Fruit fly (Drosophila melanogaster) whole organism, embryonic: ENCODE measurements around the gene CG42395.

ENCODE experiments used
- Bgb ChIP-seq: fragments of 200-800 bp; sonication (Bioruptor generic); IDR thresholded peaks from 2 replicates; pipeline ENCODE4 v1.3.6; 2022; ENCODE audit warnings: missing biosample characterization, missing genetic modification characterization; ENCODE audit not compliant: partially characterized antibody
- CG13123 ChIP-seq: fragments of 200-800 bp; sonication (Bioruptor generic); optimal IDR thresholded peaks from 2 replicates; lab custom pipeline; 2016; ENCODE audit warnings: missing biosample characterization, missing genetic modification characterization
- CG14667 ChIP-seq: fragments of 200-800 bp; sonication (Bioruptor generic); IDR thresholded peaks from 2 replicates; pipeline ENCODE4 v1.3.6; 2022; ENCODE audit warnings: missing biosample characterization, missing genetic modification characterization
- CG15479 ChIP-seq: fragments of 200-800 bp; sonication (Bioruptor generic); optimal IDR thresholded peaks from 3 replicates; lab custom pipeline; 2019; ENCODE audit warnings: missing biosample characterization, mild to moderate bottlenecking, missing genetic modification characterization, moderate library complexity
- CG1602 ChIP-seq: fragments of 200-800 bp; sonication (Bioruptor generic); optimal IDR thresholded peaks from 3 replicates; lab custom pipeline; 2016; ENCODE audit warnings: missing biosample characterization, missing genetic modification characterization
- CG18599 ChIP-seq: fragments of 200-800 bp; sonication (Bioruptor generic); optimal IDR thresholded peaks from 3 replicates; lab custom pipeline; 2017; ENCODE audit warnings: missing biosample characterization, missing genetic modification characterization, mild to moderate bottlenecking, moderate library complexity, missing genetic modification reagents
- CG18764 ChIP-seq: fragments of 200-800 bp; sonication (Bioruptor generic); optimal IDR thresholded peaks from 3 replicates; lab custom pipeline; 2016; ENCODE audit warnings: missing biosample characterization, missing genetic modification characterization
- CG2875 ChIP-seq: fragments of 200-800 bp; sonication (Bioruptor generic); optimal IDR thresholded peaks from 2 replicates; lab custom pipeline; 2017; ENCODE audit warnings: missing biosample characterization, mild to moderate bottlenecking, missing genetic modification characterization, missing genetic modification reagents
- CG31365 ChIP-seq: fragments of 200-800 bp; sonication (Bioruptor generic); optimal IDR thresholded peaks from 2 replicates; lab custom pipeline; 2018; ENCODE audit warnings: missing biosample characterization, mild to moderate bottlenecking, missing genetic modification characterization
- CG32772 ChIP-seq: fragments of 200-800 bp; sonication (Bioruptor generic); IDR thresholded peaks from 2 replicates; pipeline ENCODE4 v1.3.6; 2022; ENCODE audit warnings: missing biosample characterization, missing genetic modification characterization
- CG4328 ChIP-seq: fragments of 200-800 bp; sonication (Bioruptor generic); optimal IDR thresholded peaks from 3 replicates; lab custom pipeline; 2017; ENCODE audit warnings: missing biosample characterization, missing genetic modification reagents, missing genetic modification characterization
- CG7271 ChIP-seq: fragments of 200-800 bp; sonication (Bioruptor generic); optimal IDR thresholded peaks from 2 replicates; lab custom pipeline; 2018; ENCODE audit warnings: missing biosample characterization, mild to moderate bottlenecking, missing genetic modification characterization, moderate library complexity
- CG8089 ChIP-seq: fragments of 200-800 bp; sonication (Bioruptor generic); optimal IDR thresholded peaks from 3 replicates; lab custom pipeline; 2016; ENCODE audit warnings: missing biosample characterization, missing genetic modification characterization
- CG8924 ChIP-seq: fragments of 200-800 bp; optimal IDR thresholded peaks from 3 replicates; lab custom pipeline; 2019; ENCODE audit warnings: missing biosample characterization, mild to moderate bottlenecking, missing genetic modification characterization, moderate library complexity
- CHES-1-like ChIP-seq: fragments of 200-800 bp; sonication (Bioruptor generic); optimal IDR thresholded peaks from 2 replicates; lab custom pipeline; 2016; ENCODE audit warnings: missing biosample characterization, missing genetic modification characterization
- CrebB ChIP-seq: fragments of 200-800 bp; sonication (Bioruptor generic); optimal IDR thresholded peaks from 3 replicates; lab custom pipeline; 2018; ENCODE audit warnings: missing biosample characterization, mild to moderate bottlenecking, missing genetic modification characterization
- ERR ChIP-seq: fragments of 200-800 bp; sonication (Bioruptor generic); optimal IDR thresholded peaks from 2 replicates; lab custom pipeline; 2016; ENCODE audit warnings: missing biosample characterization, missing genetic modification characterization
- Fer1 ChIP-seq: fragments of 200-800 bp; sonication (Bioruptor generic); optimal IDR thresholded peaks from 2 replicates; lab custom pipeline; 2017; ENCODE audit warnings: missing biosample characterization, mild to moderate bottlenecking, missing genetic modification characterization
- HLHmδ ChIP-seq: fragments of 200-800 bp; sonication (Bioruptor generic); optimal IDR thresholded peaks from 2 replicates; lab custom pipeline; 2018; ENCODE audit warnings: missing biosample characterization, mild to moderate bottlenecking, missing genetic modification characterization, moderate library complexity
- Hmr ChIP-seq: fragments of 200-800 bp; sonication (Bioruptor generic); optimal IDR thresholded peaks from 3 replicates; lab custom pipeline; 2017; ENCODE audit warnings: mild to moderate bottlenecking, missing biosample characterization, missing genetic modification reagents, missing genetic modification characterization
- Med ChIP-seq: fragments of 200-800 bp; sonication (Bioruptor generic); peaks from one replicate; lab custom pipeline; 2016; ENCODE audit warnings: missing biosample characterization, missing genetic modification characterization, mild to moderate bottlenecking, inconsistent platforms, moderate library complexity
- Optix ChIP-seq: fragments of 200-800 bp; sonication (Bioruptor generic); IDR thresholded peaks from 3 replicates; pipeline ENCODE4 v1.3.6; 2022; ENCODE audit warnings: missing biosample characterization, missing genetic modification characterization
- PHDP ChIP-seq: fragments of 200-800 bp; sonication (Bioruptor generic); optimal IDR thresholded peaks from 3 replicates; lab custom pipeline; 2018; ENCODE audit warnings: missing biosample characterization, mild to moderate bottlenecking, missing genetic modification characterization, moderate library complexity
- Spps ChIP-seq: fragments of 200-800 bp; sonication (Bioruptor generic); optimal IDR thresholded peaks from 2 replicates; lab custom pipeline; 2018; ENCODE audit warnings: missing biosample characterization, mild to moderate bottlenecking, missing genetic modification characterization
- Trl ChIP-seq, 3 experiments: fragments of >200 bp in 2 of 3; fragments of 200-800 bp in 1 of 3; sonication (Bioruptor generic) in 1 of 3; optimal IDR thresholded peaks; 2 replicates in 1 of 3; 3 replicates in 2 of 3; lab custom pipeline; 2016 to 2017; ENCODE audit warnings: missing biosample characterization in 1 of 3, missing genetic modification characterization in 1 of 3
- ara ChIP-seq: fragments of 200-800 bp; sonication (Bioruptor generic); IDR thresholded peaks from 2 replicates; pipeline ENCODE4 v1.3.6; 2022; ENCODE audit warnings: missing biosample characterization, missing genetic modification characterization
- bigmax ChIP-seq: fragments of 200-800 bp; sonication (Bioruptor generic); optimal IDR thresholded peaks from 2 replicates; lab custom pipeline; 2018; ENCODE audit warnings: missing biosample characterization, mild to moderate bottlenecking, missing genetic modification characterization
- chinmo ChIP-seq: fragments of 200-800 bp; sonication (Bioruptor generic); IDR thresholded peaks from 4 replicates; pipeline ENCODE4 v1.3.6; 2022; ENCODE audit warnings: missing biosample characterization, missing genetic modification characterization; ENCODE audit not compliant: partially characterized antibody
- ci ChIP-seq: fragments of 200-800 bp; sonication (Bioruptor generic); IDR thresholded peaks from 3 replicates; pipeline ENCODE4 v1.3.6; 2022; ENCODE audit warnings: missing biosample characterization, missing genetic modification characterization
- crol ChIP-seq: fragments of 200-800 bp; sonication (Bioruptor generic); IDR thresholded peaks from 2 replicates; pipeline ENCODE4 v1.3.6; 2022; ENCODE audit warnings: missing biosample characterization, missing genetic modification characterization
- da ChIP-seq: fragments of 200-800 bp; sonication (Bioruptor generic); optimal IDR thresholded peaks from 2 replicates; lab custom pipeline; 2016; ENCODE audit warnings: missing biosample characterization, missing genetic modification characterization
- disco-r ChIP-seq: fragments of 200-800 bp; sonication (Bioruptor generic); optimal IDR thresholded peaks from 2 replicates; lab custom pipeline; 2016; ENCODE audit warnings: missing biosample characterization, missing genetic modification characterization
- exex ChIP-seq: fragments of 200-800 bp; sonication (Bioruptor generic); optimal IDR thresholded peaks from 4 replicates; lab custom pipeline; 2018; ENCODE audit warnings: missing biosample characterization, mild to moderate bottlenecking, missing genetic modification characterization, moderate library complexity
- eyg ChIP-seq: fragments of 200-800 bp; sonication (Bioruptor generic); optimal IDR thresholded peaks from 3 replicates; lab custom pipeline; 2016; ENCODE audit warnings: missing biosample characterization, missing genetic modification characterization
- fru ChIP-seq: fragments of >200 bp; optimal IDR thresholded peaks from 2 replicates; lab custom pipeline; 2017
- ftz-f1 ChIP-seq: fragments of 200-800 bp; sonication (Bioruptor generic); optimal IDR thresholded peaks from 2 replicates; lab custom pipeline; 2016; ENCODE audit warnings: missing biosample characterization, missing genetic modification characterization
- gcm2 ChIP-seq: fragments of 200-800 bp; sonication (Bioruptor generic); optimal IDR thresholded peaks from 2 replicates; lab custom pipeline; 2016; ENCODE audit warnings: missing biosample characterization, missing genetic modification characterization
- grn ChIP-seq: fragments of 200-800 bp; sonication (Bioruptor generic); optimal IDR thresholded peaks from 3 replicates; lab custom pipeline; 2017; ENCODE audit warnings: missing biosample characterization, missing genetic modification characterization
- h ChIP-seq: fragments of >200 bp; optimal IDR thresholded peaks from 2 replicates; lab custom pipeline; 2017
- lab ChIP-seq: fragments of 200-800 bp; sonication (Bioruptor generic); optimal IDR thresholded peaks from 3 replicates; lab custom pipeline; 2017; ENCODE audit warnings: missing biosample characterization, missing genetic modification characterization, mild to moderate bottlenecking, moderate library complexity, missing genetic modification reagents
- luna ChIP-seq: fragments of 200-800 bp; sonication (Bioruptor generic); optimal IDR thresholded peaks from 2 replicates; lab custom pipeline; 2016; ENCODE audit warnings: missing biosample characterization, missing genetic modification characterization
- org-1 ChIP-seq: fragments of 200-800 bp; sonication (Bioruptor generic); optimal IDR thresholded peaks from 2 replicates; lab custom pipeline; 2017; ENCODE audit warnings: missing biosample characterization, missing genetic modification characterization
- p53 ChIP-seq: fragments of 200-800 bp; sonication (Bioruptor generic); optimal IDR thresholded peaks from 2 replicates; lab custom pipeline; 2016; ENCODE audit warnings: missing biosample characterization, missing genetic modification characterization
- pho ChIP-seq: fragments of 200-800 bp; sonication (Bioruptor generic); optimal IDR thresholded peaks from 2 replicates; lab custom pipeline; 2016; ENCODE audit warnings: missing biosample characterization, missing genetic modification characterization
- sd ChIP-seq: fragments of 200-800 bp; sonication (Bioruptor generic); optimal IDR thresholded peaks from 3 replicates; lab custom pipeline; 2018; ENCODE audit warnings: missing biosample characterization, mild to moderate bottlenecking, missing genetic modification characterization, moderate library complexity
- seq ChIP-seq: fragments of 200-800 bp; sonication (Bioruptor generic); IDR thresholded peaks from 2 replicates; pipeline ENCODE4 v1.3.6; 2022; ENCODE audit warnings: missing biosample characterization, missing genetic modification characterization
- stc ChIP-seq: fragments of 200-800 bp; sonication (Bioruptor generic); IDR thresholded peaks from 2 replicates; pipeline ENCODE4 v1.3.6; 2022; ENCODE audit warnings: missing biosample characterization, missing genetic modification characterization
- sug ChIP-seq: fragments of 200-800 bp; optimal IDR thresholded peaks from 2 replicates; lab custom pipeline; 2019; ENCODE audit warnings: missing biosample characterization, mild to moderate bottlenecking, missing genetic modification characterization, moderate library complexity
- tgo ChIP-seq: fragments of 200-800 bp; sonication (Bioruptor generic); IDR thresholded peaks from 3 replicates; pipeline ENCODE4 v1.3.6; 2022; ENCODE audit warnings: missing biosample characterization, missing genetic modification characterization

CG42395 gene

DNA sequence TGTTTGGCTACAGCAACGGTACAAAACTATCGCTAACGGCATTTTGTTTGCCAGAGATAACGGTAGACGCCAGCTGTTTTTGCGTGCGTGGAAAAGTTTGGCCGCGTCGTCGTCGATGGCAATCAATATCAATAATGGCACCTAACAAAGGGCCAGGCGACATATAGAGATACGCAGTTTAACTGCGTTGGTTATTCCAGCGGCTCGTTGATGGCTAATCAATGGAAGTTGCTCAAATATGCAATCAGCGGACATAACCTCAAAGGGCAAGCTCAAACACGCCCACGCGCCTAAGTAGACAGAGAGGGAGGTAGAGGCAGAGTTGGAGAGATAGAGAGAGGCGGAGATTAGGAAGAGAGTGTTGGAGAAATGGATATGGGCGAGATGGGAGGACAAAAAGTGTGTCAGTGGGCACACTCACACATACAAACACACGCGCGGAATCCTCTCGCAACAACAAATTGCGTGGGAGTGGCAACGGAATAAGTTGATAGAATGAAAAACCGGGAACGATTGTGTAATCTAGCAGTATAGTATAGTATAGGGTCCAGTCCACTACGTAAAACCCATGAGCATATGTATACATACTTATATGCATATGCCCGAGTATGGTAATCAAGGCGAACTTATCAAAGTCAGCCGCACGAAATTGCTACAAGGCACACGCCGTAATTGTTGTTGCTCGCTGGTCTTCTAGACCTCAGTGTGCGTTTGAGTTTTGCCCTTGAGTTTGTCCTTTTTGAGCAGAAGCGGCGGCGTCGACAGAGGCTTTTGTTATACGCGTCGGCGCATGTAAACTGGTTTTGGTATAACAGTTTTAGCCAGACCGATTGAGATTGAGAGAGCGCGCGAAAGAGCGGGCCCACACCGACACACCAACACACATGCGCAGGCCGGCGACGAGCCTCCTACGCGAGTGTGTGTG is 23.4 kb upstream of the CG42395 start (continued):
- TF ChIP-seq CrebB (tag; lab: Kevin White, UChicago): no peak
- no peak for TF ChIP-seq Optix (GFP tag; lab: Robert Waterston, UW)
- no peak for TF ChIP-seq CG1602 (GFP tag; lab: Kevin White, UChicago)
- no peak for TF ChIP-seq CG18764 (GFP tag; lab: Kevin White, UChicago)
- TF ChIP-seq luna (GFP tag; lab: Kevin White, UChicago): no peak
- no peak for TF ChIP-seq pho (GFP tag; lab: Kevin White, UChicago)
- TF ChIP-seq Fer1 (GFP tag; lab: Kevin White, UChicago): no peak
- TF ChIP-seq CHES-1-like: no peak
- no peak for TF ChIP-seq stc
- TF ChIP-seq org-1 (GFP tag; lab: Kevin White, UChicago): no peak
- no peak for TF ChIP-seq h
- TF ChIP-seq Trl (optimal IDR thresholded peaks at IDR 0.05; lab: Kevin White, UChicago): peak; percentile 42 to 64
- peak; percentile 15 for TF ChIP-seq Trl (GFP tag; optimal IDR thresholded peaks at IDR 0.05; lab: Kevin White, UChicago)
- no peak for TF ChIP-seq CG8089 (GFP tag; lab: Kevin White, UChicago)
- peak; percentile 26 for TF ChIP-seq grn
- no peak for TF ChIP-seq CG8924 (tag; lab: Kevin White, UChicago)
- TF ChIP-seq chinmo (GFP tag; lab: Robert Waterston, UW): 0 out of 4 replicates have a peak, but pooled peaks have one; percentile 53
- no peak for TF ChIP-seq eyg (GFP tag; lab: Kevin White, UChicago)
- TF ChIP-seq gcm2 (GFP tag; lab: Kevin White, UChicago): no peak
- peak; percentile 96 for TF ChIP-seq bigmax (GFP tag; lab: Kevin White, UChicago)
- TF ChIP-seq Med (GFP tag; lab: Kevin White, UChicago): peak; percentile 73
- TF ChIP-seq CG31365 (tag; lab: Kevin White, UChicago): no peak
- TF ChIP-seq CG7271 (tag; lab: Kevin White, UChicago): no peak
- TF ChIP-seq sd: peak; percentile 29
- TF ChIP-seq HLHmδ (GFP tag; lab: Kevin White, UChicago): no peak
- no peak for TF ChIP-seq CG32772 (GFP tag; lab: Robert Waterston, UW)
- no peak for TF ChIP-seq seq (GFP tag; lab: Robert Waterston, UW)
- TF ChIP-seq CG2875 (GFP tag; lab: Kevin White, UChicago): no peak
- no peak for TF ChIP-seq CG14667
- no peak for TF ChIP-seq Spps (tag; lab: Kevin White, UChicago)
- TF ChIP-seq CG15479 (GFP tag; lab: Kevin White, UChicago): peak; percentile 70
- TF ChIP-seq p53 (GFP tag; lab: Kevin White, UChicago): peak; percentile 44
- TF ChIP-seq fru (lab: Kevin White, UChicago): no peak
- no peak for TF ChIP-seq CG13123 (GFP tag; lab: Kevin White, UChicago)
- peak; percentile 12 for TF ChIP-seq Hmr (GFP tag; lab: Kevin White, UChicago)
- TF ChIP-seq ftz-f1: no peak
- no peak for TF ChIP-seq da (GFP tag; lab: Kevin White, UChicago)
- no peak for TF ChIP-seq tgo (GFP tag; lab: Robert Waterston, UW)
- TF ChIP-seq Bgb (GFP tag; lab: Robert Waterston, UW): 0 out of 2 replicates have a peak, but pooled peaks have one; percentile 8
- TF ChIP-seq PHDP (tag; lab: Kevin White, UChicago): no peak
- TF ChIP-seq disco-r (GFP tag; lab: Kevin White, UChicago): no peak
- TF ChIP-seq lab (GFP tag; lab: Kevin White, UChicago): peak; percentile 18
- peak; percentile 39 for TF ChIP-seq CG18599
- no peak for TF ChIP-seq CG4328 (GFP tag; lab: Kevin White, UChicago)
- TF ChIP-seq exex: peak; percentile 63
- peak; percentile 67 for TF ChIP-seq sug (tag; lab: Kevin White, UChicago)
- TF ChIP-seq ERR (GFP tag; lab: Kevin White, UChicago): peak; percentile 25
- TF ChIP-seq crol (GFP tag; lab: Robert Waterston, UW): peak; percentile 63
- TF ChIP-seq ci (GFP tag; lab: Robert Waterston, UW): 0 out of 3 replicates have a peak, but pooled peaks have one; percentile 20
- no peak for TF ChIP-seq ara (GFP tag; lab: Robert Waterston, UW)
